Worm (Caenorhabditis elegans) whole organism, young adult: ENCODE measurements around the gene tctn-1.

ENCODE experiments used
- B0019.2 ChIP-seq: fragments of 200-800 bp; sonication (Bioruptor generic); conservative IDR thresholded peaks from 2 replicates; pipeline ENCODE4 v1.3.6; 2022; ENCODE audit warnings: missing genetic modification reagents, missing genetic modification characterization, missing compliant biosample characterization
- attf-5 ChIP-seq: fragments of 200-800 bp; sonication (Bioruptor generic); optimal IDR thresholded peaks from 2 replicates; lab custom pipeline; 2018; ENCODE audit warnings: mild to moderate bottlenecking, missing genetic modification characterization, missing compliant biosample characterization
- efl-1 ChIP-seq: fragments of 150-350 bp; optimal IDR thresholded peaks from 2 replicates; lab custom pipeline; 2014; ENCODE audit warnings: missing biosample characterization, missing genetic modification reagents, missing genetic modification characterization
- madf-10 ChIP-seq: sonication (generic microtip); optimal IDR thresholded peaks from 2 replicates; lab custom pipeline; 2016; ENCODE audit warnings: mild to moderate bottlenecking, missing genetic modification characterization, missing compliant biosample characterization
- nhr-27 ChIP-seq: fragments of 200-800 bp; sonication (Bioruptor generic); optimal IDR thresholded peaks from 2 replicates; lab custom pipeline; 2018; ENCODE audit warnings: mild to moderate bottlenecking, missing genetic modification characterization, moderate library complexity, missing compliant biosample characterization

DNA sequence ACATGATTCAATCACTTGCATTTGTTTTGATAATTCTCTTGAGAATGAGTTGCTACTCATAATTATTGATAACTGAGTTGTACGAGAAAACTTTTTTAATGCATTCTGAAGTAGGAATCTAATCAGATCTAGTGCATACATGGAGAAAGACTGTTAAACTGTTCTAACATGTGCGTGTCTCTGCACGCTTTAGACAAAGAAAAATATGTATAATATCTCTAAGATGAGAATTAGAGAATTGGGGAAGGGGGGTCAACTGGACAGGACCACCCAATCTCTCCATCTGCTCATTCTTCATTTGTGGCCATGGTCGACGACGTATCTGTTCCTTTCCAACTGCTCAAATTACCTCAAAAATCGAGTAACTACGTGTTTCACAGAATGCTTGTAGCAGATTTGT lies 10.4 kb downstream of the tctn-1 start, which contains the start of gene fbxb-78:
- TF ChIP-seq efl-1 (GFP tag; lab: Kevin White, UChicago): no peak
- no peak for TF ChIP-seq attf-5 (GFP tag; lab: Kevin White, UChicago)
- TF ChIP-seq B0019.2: no peak
- no peak for TF ChIP-seq nhr-27 (tag; lab: Kevin White, UChicago)
- no peak for TF ChIP-seq madf-10
